Worm (Caenorhabditis elegans) whole organism, young adult: ENCODE measurements around the gene cnp-2.
A peak's percentile ranks its signal among the peaks of the same experiment; 100 is the strongest.

Experiments
- B0336.3 ChIP-seq: fragments of 200-800 bp; sonication (Bioruptor generic); IDR thresholded peaks from 2 replicates; pipeline ENCODE4 v1.3.6; 2022; ENCODE audit warnings: missing genetic modification characterization, missing compliant biosample characterization
- F39B2.1 ChIP-seq: fragments of 200-800 bp; sonication (Bioruptor generic); IDR thresholded peaks from 2 replicates; pipeline ENCODE4 v1.3.6; 2022; ENCODE audit warnings: missing genetic modification reagents, missing genetic modification characterization, missing compliant biosample characterization
- K11D2.4 ChIP-seq: fragments of 200-800 bp; sonication (Bioruptor generic); IDR thresholded peaks from 2 replicates; pipeline ENCODE4 v1.3.6; 2022; ENCODE audit warnings: missing genetic modification reagents, missing genetic modification characterization, missing compliant biosample characterization
- K12H6.12 ChIP-seq: fragments of 200-800 bp; sonication (Bioruptor generic); optimal IDR thresholded peaks from 2 replicates; lab custom pipeline; 2018; ENCODE audit warnings: mild to moderate bottlenecking, missing genetic modification characterization, missing compliant biosample characterization
- T26A5.8 ChIP-seq: sonication (generic microtip); optimal IDR thresholded peaks from 2 replicates; lab custom pipeline; 2016; ENCODE audit warnings: missing genetic modification characterization, missing compliant biosample characterization
- Y67H2A.10 ChIP-seq: fragments of 200-800 bp; sonication (Bioruptor generic); conservative IDR thresholded peaks from 2 replicates; pipeline ENCODE4 v1.3.6; 2022; ENCODE audit warnings: missing genetic modification reagents, missing genetic modification characterization, missing compliant biosample characterization
- ama-1 ChIP-seq, 3 experiments: fragments of 150-350 bp in 1 of 3; sonication (generic microtip) in 2 of 3; optimal IDR thresholded peaks; 2 replicates each; lab custom pipeline; 2014 to 2018; ENCODE audit warnings: missing biosample characterization in 2 of 3, missing genetic modification characterization in 2 of 3, missing genetic modification reagents in 2 of 3
- aptf-2 ChIP-seq: fragments of 200-800 bp; sonication (Bioruptor generic); conservative IDR thresholded peaks from 2 replicates; pipeline ENCODE4 v1.3.6; 2022; ENCODE audit warnings: missing genetic modification reagents, missing genetic modification characterization, missing compliant biosample characterization
- athp-1 ChIP-seq: sonication (generic microtip); optimal IDR thresholded peaks from 2 replicates; lab custom pipeline; 2017; ENCODE audit warnings: mild to moderate bottlenecking, missing genetic modification characterization, missing compliant biosample characterization
- attf-3 ChIP-seq: fragments of 200-800 bp; sonication (Bioruptor generic); conservative IDR thresholded peaks from 2 replicates; pipeline ENCODE4 v1.3.6; 2022; ENCODE audit warnings: missing genetic modification reagents, missing genetic modification characterization, missing compliant biosample characterization
- bed-1 ChIP-seq: fragments of 200-800 bp; sonication (Bioruptor generic); IDR thresholded peaks from 2 replicates; pipeline ENCODE4 v1.3.6; 2022; ENCODE audit warnings: missing genetic modification reagents, missing genetic modification characterization, missing compliant biosample characterization
- efl-1 ChIP-seq: fragments of 150-350 bp; optimal IDR thresholded peaks from 2 replicates; lab custom pipeline; 2014; ENCODE audit warnings: missing biosample characterization, missing genetic modification reagents, missing genetic modification characterization
- egl-44 ChIP-seq: fragments of 200-800 bp; sonication (Bioruptor generic); IDR thresholded peaks from 2 replicates; pipeline ENCODE4 v1.3.6; 2022; ENCODE audit warnings: missing genetic modification reagents, missing genetic modification characterization, missing compliant biosample characterization
- egrh-3 ChIP-seq: fragments of 200-800 bp; sonication (Bioruptor generic); IDR thresholded peaks from 2 replicates; pipeline ENCODE4 v1.3.6; 2022; ENCODE audit warnings: missing genetic modification reagents, missing genetic modification characterization, missing compliant biosample characterization
- ets-4 ChIP-seq: fragments of 200-800 bp; sonication (Bioruptor generic); optimal IDR thresholded peaks from 2 replicates; lab custom pipeline; 2018; ENCODE audit warnings: mild to moderate bottlenecking, missing genetic modification characterization, missing compliant biosample characterization
- gei-17 ChIP-seq: fragments of 200-800 bp; sonication (Bioruptor generic); optimal IDR thresholded peaks from 2 replicates; lab custom pipeline; 2018; ENCODE audit warnings: mild to moderate bottlenecking, missing genetic modification characterization, missing compliant biosample characterization
- hmg-1.2 ChIP-seq: fragments of 200-800 bp; sonication (Bioruptor generic); IDR thresholded peaks from 2 replicates; pipeline ENCODE4 v1.3.6; 2022; ENCODE audit warnings: missing genetic modification reagents, missing genetic modification characterization, missing compliant biosample characterization
- hrde-1 ChIP-seq: sonication (generic microtip); optimal IDR thresholded peaks from 2 replicates; lab custom pipeline; 2016; ENCODE audit warnings: missing genetic modification characterization, mild to moderate bottlenecking, missing compliant biosample characterization, moderate library complexity, missing genotype, missing genetic modification reagents, borderline replicate concordance
- hsf-1 ChIP-seq: fragments of 200-800 bp; sonication (Bioruptor generic); IDR thresholded peaks from 2 replicates; pipeline ENCODE4 v1.3.6; 2022; ENCODE audit warnings: missing genetic modification reagents, missing genetic modification characterization, missing compliant biosample characterization
- lin-26 ChIP-seq: fragments of 200-800 bp; sonication (Bioruptor generic); IDR thresholded peaks from 2 replicates; pipeline ENCODE4 v1.3.6; 2022; ENCODE audit warnings: missing genetic modification reagents, missing genetic modification characterization, missing compliant biosample characterization
- lin-35 ChIP-seq, 3 experiments: fragments of 150-350 bp in 2 of 3; sonication (generic microtip) in 1 of 3; optimal IDR thresholded peaks; 2 replicates each; lab custom pipeline; 2014 to 2018; ENCODE audit warnings: missing biosample characterization in 3 of 3, missing genetic modification characterization in 3 of 3, missing genetic modification reagents in 3 of 3
- lin-40 ChIP-seq: sonication (generic microtip); optimal IDR thresholded peaks from 2 replicates; lab custom pipeline; 2016; ENCODE audit warnings: missing genetic modification characterization, mild to moderate bottlenecking, missing compliant biosample characterization, missing genotype, missing genetic modification reagents
- lsy-27 ChIP-seq: sonication (generic microtip); optimal IDR thresholded peaks from 2 replicates; lab custom pipeline; 2017; ENCODE audit warnings: missing genetic modification characterization, mild to moderate bottlenecking, missing compliant biosample characterization, antibody characterized with exemption, missing genotype, borderline replicate concordance; ENCODE audit not compliant: insufficient read depth
- madf-3 ChIP-seq: fragments of 200-800 bp; sonication (Bioruptor generic); IDR thresholded peaks from 2 replicates; pipeline ENCODE4 v1.3.6; 2022; ENCODE audit warnings: missing genetic modification reagents, missing genetic modification characterization, missing compliant biosample characterization
- mcd-1 ChIP-seq: fragments of 200-800 bp; sonication (Bioruptor generic); IDR thresholded peaks from 2 replicates; pipeline ENCODE4 v1.3.6; 2022; ENCODE audit warnings: missing genetic modification reagents, missing genetic modification characterization, missing compliant biosample characterization
- mes-4 ChIP-seq: sonication (generic microtip); optimal IDR thresholded peaks from 2 replicates; lab custom pipeline; 2016; ENCODE audit warnings: missing genotype, missing genetic modification characterization, missing compliant biosample characterization
- mxl-1 ChIP-seq: sonication (generic microtip); optimal IDR thresholded peaks from 2 replicates; lab custom pipeline; 2016; ENCODE audit warnings: missing genetic modification characterization, missing compliant biosample characterization
- nfyb-1 ChIP-seq: fragments of 200-800 bp; sonication (Bioruptor generic); IDR thresholded peaks from 2 replicates; pipeline ENCODE4 v1.3.6; 2022; ENCODE audit warnings: missing genetic modification reagents, missing genetic modification characterization, missing compliant biosample characterization
- nhr-80 ChIP-seq: sonication (generic microtip); optimal IDR thresholded peaks from 2 replicates; lab custom pipeline; 2016; ENCODE audit warnings: missing genetic modification characterization, missing compliant biosample characterization
- pbrm-1 ChIP-seq: fragments of 200-800 bp; sonication (Bioruptor generic); IDR thresholded peaks from 2 replicates; pipeline ENCODE4 v1.3.6; 2022; ENCODE audit warnings: missing genetic modification reagents, missing genetic modification characterization, missing compliant biosample characterization
- repo-1 ChIP-seq: sonication (generic microtip); optimal IDR thresholded peaks from 2 replicates; lab custom pipeline; 2017; ENCODE audit warnings: mild to moderate bottlenecking, missing genetic modification characterization, missing compliant biosample characterization
- rpc-1 ChIP-seq, 2 experiments: fragments of 150-350 bp in 1 of 2; sonication (generic microtip) in 1 of 2; optimal IDR thresholded peaks; 2 replicates each; lab custom pipeline; 2014 to 2018; ENCODE audit warnings: missing biosample characterization in 1 of 2, missing genetic modification characterization in 1 of 2, missing genetic modification reagents in 1 of 2, missing genotype in 1 of 2
- sdz-38 ChIP-seq: sonication (generic microtip); optimal IDR thresholded peaks from 2 replicates; lab custom pipeline; 2016; ENCODE audit warnings: missing genotype, missing genetic modification characterization, missing compliant biosample characterization
- snpc-1.1 ChIP-seq: sonication (generic microtip); optimal IDR thresholded peaks from 2 replicates; lab custom pipeline; 2017; ENCODE audit warnings: missing genetic modification characterization, mild to moderate bottlenecking, missing compliant biosample characterization, antibody characterized with exemption, moderate library complexity, missing genotype, missing genetic modification reagents; ENCODE audit not compliant: insufficient read depth
- snpc-4 ChIP-seq, 5 experiments: fragments of 150-350 bp in 1 of 5; sonication (generic microtip) in 4 of 5; optimal IDR thresholded peaks; 2 replicates each; lab custom pipeline; 2014 to 2018; ENCODE audit warnings: missing genetic modification characterization in 5 of 5, missing biosample characterization in 3 of 5, antibody characterized with exemption in 2 of 5, mild to moderate bottlenecking in 2 of 5, missing compliant biosample characterization in 2 of 5, missing genotype in 2 of 5, moderate library complexity in 2 of 5, missing genetic modification reagents in 1 of 5
- somi-1 ChIP-seq: fragments of 200-800 bp; sonication (Bioruptor generic); optimal IDR thresholded peaks from 2 replicates; lab custom pipeline; 2018; ENCODE audit warnings: mild to moderate bottlenecking, missing genetic modification characterization, missing compliant biosample characterization
- tbp1 ChIP-seq: fragments of 200-800 bp; sonication (Bioruptor generic); optimal IDR thresholded peaks from 2 replicates; lab custom pipeline; 2018; ENCODE audit warnings: mild to moderate bottlenecking, missing genetic modification characterization, missing compliant biosample characterization
- tlf-1 ChIP-seq: fragments of 200-800 bp; sonication (Bioruptor generic); optimal IDR thresholded peaks from 2 replicates; lab custom pipeline; 2018; ENCODE audit warnings: mild to moderate bottlenecking, missing genetic modification characterization, missing compliant biosample characterization
- unc-62 ChIP-seq: fragments of 150-350 bp; optimal IDR thresholded peaks from 2 replicates; lab custom pipeline; 2014; ENCODE audit warnings: missing biosample characterization, missing genetic modification reagents, missing genetic modification characterization
- zim-3 ChIP-seq: sonication (generic microtip); optimal IDR thresholded peaks from 2 replicates; lab custom pipeline; 2017; ENCODE audit warnings: mild to moderate bottlenecking, missing genetic modification characterization, moderate library complexity, missing compliant biosample characterization
- ztf-22 ChIP-seq: fragments of 200-800 bp; sonication (Bioruptor generic); optimal IDR thresholded peaks from 2 replicates; lab custom pipeline; 2018; ENCODE audit warnings: mild to moderate bottlenecking, missing genetic modification characterization, moderate library complexity, missing compliant biosample characterization
- ztf-25 ChIP-seq: fragments of 200-800 bp; sonication (Bioruptor generic); IDR thresholded peaks from 2 replicates; pipeline ENCODE4 v1.3.6; 2022; ENCODE audit warnings: missing genetic modification reagents, missing genetic modification characterization, missing compliant biosample characterization
- ztf-26 ChIP-seq: sonication (generic microtip); optimal IDR thresholded peaks from 2 replicates; lab custom pipeline; 2017; ENCODE audit warnings: missing genetic modification characterization, missing compliant biosample characterization

cnp-2 gene

DNA sequence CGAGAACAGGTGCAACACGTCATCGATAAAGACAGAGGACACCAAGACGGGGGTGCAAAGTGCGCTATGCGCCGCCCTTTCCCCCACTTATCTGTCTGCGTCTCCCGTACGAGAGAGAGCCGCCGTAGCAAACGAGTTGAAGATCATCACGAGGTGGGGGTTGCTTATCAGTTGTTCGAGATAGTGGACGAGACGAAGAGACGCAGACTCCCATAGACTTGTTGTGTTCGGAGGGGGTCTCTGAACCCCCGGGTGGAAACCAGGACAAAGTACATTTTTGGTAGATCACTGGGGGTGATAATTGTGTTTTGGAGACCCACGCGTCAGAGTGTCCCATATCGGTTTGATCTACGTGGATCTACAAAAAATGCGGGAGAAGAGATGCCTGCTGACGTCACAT is 38.2 kb downstream of the cnp-2 start (continued):
- TF ChIP-seq hmg-1.2 (peak; percentile 91), nhr-80 (tag; lab: Kevin White, UChicago) (peak; percentile 90), unc-62 (GFP tag; lab: Kevin White, UChicago) (no peak), mcd-1 (peak; percentile 78), tbp1 (GFP tag; lab: Kevin White, UChicago) (peak; percentile 67), mes-4 (tag; lab: Kevin White, UChicago) (no peak), aptf-2 (GFP tag; lab: Robert Waterston, UW) (no peak), lsy-27 (tag; lab: Kevin White, UChicago) (no peak), madf-3 (GFP tag; lab: Robert Waterston, UW) (0 out of 2 replicates have a peak, but pooled peaks have one; percentile 5), egl-44 (peak; percentile 87), somi-1 (GFP tag; lab: Kevin White, UChicago) (peak; percentile 62), lin-40 (tag; lab: Kevin White, UChicago) (peak; percentile 88), ztf-26 (tag; lab: Kevin White, UChicago) (peak; percentile 89), nfyb-1 (GFP tag; lab: Robert Waterston, UW) (peak; percentile 82), gei-17 (GFP tag; lab: Kevin White, UChicago) (peak; percentile 65), egrh-3 (GFP tag; lab: Robert Waterston, UW) (peak; percentile 55; the same call in 1 of the 2 replicates), F39B2.1 (no peak), tlf-1 (GFP tag; lab: Kevin White, UChicago) (peak; percentile 83), K11D2.4 (GFP tag; lab: Robert Waterston, UW) (peak; percentile 82), lin-26 (peak; percentile 68), ztf-22 (peak; percentile 86), ztf-25 (no peak), snpc-1.1 (no peak), athp-1 (tag; lab: Kevin White, UChicago) (peak; percentile 32), snpc-4 (GFP tag; optimal IDR thresholded peaks at IDR 0.05; lab: Kevin White, UChicago) (no peak), snpc-4 (tag; optimal IDR thresholded peaks at IDR 0.05; lab: Kevin White, UChicago) (peak in 2 of 4 experiments; percentile 63 to 64), B0336.3 (GFP tag; lab: Robert Waterston, UW) (peak; percentile 94), T26A5.8 (no peak), efl-1 (GFP tag; lab: Kevin White, UChicago) (no peak), mxl-1 (no peak), ets-4 (GFP tag; lab: Kevin White, UChicago) (peak; percentile 92), ama-1 (optimal IDR thresholded peaks at IDR 0.05; lab: Kevin White, UChicago) (no peak), ama-1 (GFP tag; optimal IDR thresholded peaks at IDR 0.05; lab: Kevin White, UChicago) (no peak), rpc-1 (optimal IDR thresholded peaks at IDR 0.05; lab: Kevin White, UChicago) (no peak), rpc-1 (tag; optimal IDR thresholded peaks at IDR 0.05; lab: Kevin White, UChicago) (no peak), sdz-38 (tag; lab: Kevin White, UChicago) (no peak), hrde-1 (tag; lab: Kevin White, UChicago) (no peak), Y67H2A.10 (no peak), K12H6.12 (peak; percentile 66)

DNA sequence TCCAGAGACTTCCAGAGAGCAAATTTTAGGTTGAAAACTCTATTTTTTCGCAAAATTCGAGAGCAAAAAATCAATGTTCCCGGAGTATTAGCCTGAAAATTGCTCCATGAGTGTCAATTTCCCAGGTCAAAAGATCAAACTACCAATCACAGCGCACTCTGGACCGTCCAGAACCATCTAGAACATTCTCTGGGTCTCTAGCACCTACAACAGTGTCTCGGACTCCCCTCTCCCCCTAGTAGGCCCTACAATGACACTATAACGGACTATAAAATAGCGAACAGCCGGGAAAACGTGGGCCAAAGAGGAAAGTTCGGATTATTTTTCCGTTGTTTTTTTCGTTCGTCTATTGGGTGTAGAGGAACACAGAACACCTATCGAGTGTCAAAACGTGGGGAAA is 38.8 kb downstream of the cnp-2 start:
- TF ChIP-seq zim-3: no peak
- TF ChIP-seq lin-35 (GFP tag; optimal IDR thresholded peaks at IDR 0.05; lab: Kevin White, UChicago): no peak
- TF ChIP-seq repo-1 (tag; lab: Kevin White, UChicago): no peak
- no peak for TF ChIP-seq attf-3 (GFP tag; lab: Robert Waterston, UW)
- peak; percentile 79 for TF ChIP-seq hsf-1
- TF ChIP-seq bed-1 (GFP tag; lab: Robert Waterston, UW): no peak
- no peak for TF ChIP-seq pbrm-1 (GFP tag; lab: Robert Waterston, UW)
